Fruit fly (Drosophila melanogaster) whole organism: ENCODE data around the gene dlg1.

ENCODE experiments used
- EcR ChIP-seq, 2 experiments: fragments of >200 bp; optimal IDR thresholded peaks; 2 replicates each; lab custom pipeline; 2017; ENCODE audit warnings: missing biosample characterization in 2 of 2, missing genetic modification characterization in 2 of 2, missing genetic modification reagents in 2 of 2
- pan ChIP-seq: fragments of >200 bp; optimal IDR thresholded peaks from 2 replicates; lab custom pipeline; 2017

- TF ChIP-seq EcR (GFP tag; optimal IDR thresholded peaks at IDR 0.05; lab: Kevin White, UChicago) = no peak
- TF ChIP-seq pan (lab: Kevin White, UChicago) = no peak
These were observed 28.6 kb upstream of the dlg1 start for dm6 chrX:11340719-11341322.
